Fruit fly (Drosophila melanogaster): ENCODE measurements around the gene CG4619.
A peak's percentile ranks its signal among the peaks of the same experiment; 100 is the strongest.

Gene CG4619

dm6 chr2L:9897296-9897695, 41.4 kb upstream of the CG4619 start, which contains the start of gene RpS2 (continued):
- TF ChIP-seq CG6175 (GFP tag; IDR thresholded peaks at IDR 0.05) (no peak), en (GFP tag; optimal IDR thresholded peaks at IDR 0.05) (no peak), CG3163 (GFP tag; optimal IDR thresholded peaks at IDR 0.05) (peak; percentile 25), Gug (GFP tag; IDR thresholded peaks at IDR 0.05) (peak; percentile 8; the same call in 1 of the 4 replicates), Hr3 (GFP tag; optimal IDR thresholded peaks at IDR 0.05) (peak; percentile 32), Ets97D (GFP tag; optimal IDR thresholded peaks at IDR 0.05) (peak; percentile 94), salm (tag; optimal IDR thresholded peaks at IDR 0.05) (peak; percentile 60), CG3281 (GFP tag; optimal IDR thresholded peaks at IDR 0.05) (peak; percentile 37), CG1647 (GFP tag; optimal IDR thresholded peaks at IDR 0.05) (no peak), Jarid2 (GFP tag; optimal IDR thresholded peaks at IDR 0.05) (peak; percentile 13), CG4707 (GFP tag; optimal IDR thresholded peaks at IDR 0.05) (peak; percentile 43), dati (GFP tag; IDR thresholded peaks at IDR 0.05) (no peak), CG16815 (GFP tag; optimal IDR thresholded peaks at IDR 0.05) (no peak), NC2α (GFP tag; optimal IDR thresholded peaks at IDR 0.05) (no peak), CG6791 (GFP tag; IDR thresholded peaks at IDR 0.05; ENCODE audit: partially characterized antibody) (peak; percentile 99), hb (GFP tag; IDR thresholded peaks at IDR 0.05; ENCODE audit: partially characterized antibody) (peak; percentile 97), mam (GFP tag; optimal IDR thresholded peaks at IDR 0.05) (no peak), BEAF-32 (GFP tag; optimal IDR thresholded peaks at IDR 0.05) (peak; percentile 97), CG9215 (GFP tag; IDR thresholded peaks at IDR 0.05) (no peak), CG34376 (GFP tag; optimal IDR thresholded peaks at IDR 0.05) (peak; percentile 50), CG10543 (GFP tag; optimal IDR thresholded peaks at IDR 0.05) (peak; percentile 47), psq (GFP tag; optimal IDR thresholded peaks at IDR 0.05) (no peak), bowl (GFP tag; IDR thresholded peaks at IDR 0.05) (no peak), vvl (GFP tag; IDR thresholded peaks at IDR 0.05) (peak; percentile 69), gsb-n (tag; optimal IDR thresholded peaks at IDR 0.05) (peak; percentile 60), CG17612 (GFP tag; IDR thresholded peaks at IDR 0.05) (no peak), Asciz (GFP tag; optimal IDR thresholded peaks at IDR 0.05) (peak; percentile 11), CG13287 (GFP tag; IDR thresholded peaks at IDR 0.05; ENCODE audit: partially characterized antibody) (peak; percentile 99), crp (GFP tag; optimal IDR thresholded peaks at IDR 0.05) (peak in 1 of 2 experiments; percentile 61), insv (GFP tag; optimal IDR thresholded peaks at IDR 0.05) (peak in 1 of 2 experiments; percentile 32), chm (GFP tag; IDR thresholded peaks at IDR 0.05) (peak; percentile 87), Hsf (GFP tag; optimal IDR thresholded peaks at IDR 0.05) (peak; percentile 42), Ravus (GFP tag; IDR thresholded peaks at IDR 0.05) (no peak), Dip2 (GFP tag; IDR thresholded peaks at IDR 0.05) (no peak), CG12071 (GFP tag; optimal IDR thresholded peaks at IDR 0.05) (no peak), fru (optimal IDR thresholded peaks at IDR 0.05) (no peak), yki (optimal IDR thresholded peaks at IDR 0.05) (no peak), knrl (GFP tag; IDR thresholded peaks at IDR 0.05; ENCODE audit: partially characterized antibody) (peak; percentile 99), gfzf (GFP tag; optimal IDR thresholded peaks at IDR 0.05) (peak; percentile 18), Side (GFP tag; optimal IDR thresholded peaks at IDR 0.05) (no peak), Fer1 (GFP tag; optimal IDR thresholded peaks at IDR 0.05) (peak; percentile 52), dan (GFP tag; IDR thresholded peaks at IDR 0.05) (no peak), Scr (GFP tag; IDR thresholded peaks at IDR 0.05; ENCODE audit: partially characterized antibody) (peak; percentile 99), CG7839 (tag; optimal IDR thresholded peaks at IDR 0.05) (peak; percentile 38), Eip74EF (GFP tag; optimal IDR thresholded peaks at IDR 0.05) (peak in 1 of 2 experiments; percentile 11), unpg (GFP tag; optimal IDR thresholded peaks at IDR 0.05) (peak; percentile 51), ATbp (GFP tag; optimal IDR thresholded peaks at IDR 0.05) (peak; percentile 31), CG7963 (GFP tag; IDR thresholded peaks at IDR 0.05; ENCODE audit: partially characterized antibody) (peak; percentile 99), chif (GFP tag; optimal IDR thresholded peaks at IDR 0.05) (peak in 1 of 2 experiments; percentile 24), CG33213 (GFP tag; optimal IDR thresholded peaks at IDR 0.05) (peak; percentile 39), ro (GFP tag; IDR thresholded peaks at IDR 0.05) (no peak)
